Worm (Caenorhabditis elegans) whole organism, L4/young adult: Measurements from ENCODE around the gene srw-33.

Experiments
- W03F9.2 ChIP-seq: fragments of 150-350 bp; optimal IDR thresholded peaks from 2 replicates; lab custom pipeline; 2014; ENCODE audit warnings: missing biosample characterization, missing genetic modification characterization
- dao-5 ChIP-seq: sonication (generic microtip); optimal IDR thresholded peaks from 2 replicates; lab custom pipeline; 2016; ENCODE audit warnings: missing genotype, missing genetic modification characterization, moderate library complexity, missing compliant biosample characterization
- him-1 ChIP-seq: sonication (generic microtip); optimal IDR thresholded peaks from 2 replicates; lab custom pipeline; 2016; ENCODE audit warnings: missing genotype, missing genetic modification reagents, missing genetic modification characterization, missing compliant biosample characterization

srw-33 gene

DNA sequence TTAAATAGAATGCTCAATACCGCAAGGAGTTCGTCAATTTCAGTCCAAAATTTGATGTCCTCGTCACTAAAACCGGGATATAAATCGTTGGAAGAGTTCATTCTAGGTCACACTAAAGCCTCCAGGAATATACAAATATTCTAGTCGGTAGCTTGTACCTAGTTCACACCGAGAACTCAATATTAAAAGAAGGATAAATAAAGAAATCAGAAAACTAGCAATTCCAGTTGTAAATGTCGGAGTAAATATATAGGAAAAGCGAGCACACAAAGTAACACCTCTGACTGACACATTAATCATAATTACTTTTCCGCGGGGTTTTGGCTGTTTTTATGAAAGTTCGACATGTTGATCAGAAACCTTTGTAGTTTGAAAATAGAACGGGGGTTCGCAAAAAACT is at the start of gene srw-33:
Gene srw-33, minus strand, starts transcription at position 101 of the 400 bp plus-strand sequence.
- TF ChIP-seq him-1 (tag; lab: Kevin White, UChicago) (no peak), W03F9.2 (tag; lab: Kevin White, UChicago) (no peak), dao-5 (tag; lab: Kevin White, UChicago) (no peak)

DNA sequence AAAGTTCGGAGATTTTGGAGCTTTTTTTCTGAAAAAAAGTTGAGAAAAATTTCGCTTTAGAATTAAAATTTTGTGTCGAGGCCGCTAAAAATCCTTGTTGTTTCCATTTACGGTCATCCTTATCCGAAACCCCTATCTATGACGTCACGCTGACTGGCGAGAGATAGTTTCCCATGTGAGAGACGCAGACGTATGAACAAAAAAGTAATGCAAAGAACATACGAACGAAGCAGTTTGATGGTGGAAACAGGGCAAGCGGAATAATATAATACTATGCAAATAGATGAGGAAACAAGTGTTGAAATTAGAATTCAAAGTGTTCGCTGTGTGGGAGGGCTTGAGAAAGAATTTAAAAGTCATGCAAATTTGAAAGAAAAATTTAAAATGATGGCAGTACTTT is 47.8 kb upstream of the srw-33 start:
- TF ChIP-seq dao-5 (tag; lab: Kevin White, UChicago), result no peak
- no peak for TF ChIP-seq W03F9.2 (tag; lab: Kevin White, UChicago)
- TF ChIP-seq him-1 (tag; lab: Kevin White, UChicago), result no peak

- TF ChIP-seq him-1 (tag; lab: Kevin White, UChicago), result no peak
These were observed 47.1 kb upstream of the srw-33 start, which contains the start of gene C06B8.7 for ce11 chrV:15498434-15498833. Gene C06B8.7, plus strand, starts transcription at chrV:15498734.

- TF ChIP-seq dao-5 (tag; lab: Kevin White, UChicago) (no peak), him-1 (tag; lab: Kevin White, UChicago) (no peak), W03F9.2 (tag; lab: Kevin White, UChicago) (no peak)
These were observed 46.4 kb upstream of the srw-33 start for ce11 chrV:15497731-15498130.

ce11 chrV:15495169-15495568 is 43.8 kb upstream of the srw-33 start, which contains the start of gene srh-219:
Gene srh-219, plus strand, starts transcription at chrV:15495469.
- no peak for TF ChIP-seq dao-5 (tag; lab: Kevin White, UChicago)
- no peak for TF ChIP-seq W03F9.2 (tag; lab: Kevin White, UChicago)
- TF ChIP-seq him-1 (tag; lab: Kevin White, UChicago), result no peak

ce11 chrV:15493680-15494079 is 42.4 kb upstream of the srw-33 start, which contains the start of gene srh-218:
Gene srh-218, plus strand, starts transcription at chrV:15493980.
- TF ChIP-seq dao-5 (tag; lab: Kevin White, UChicago) (no peak), W03F9.2 (tag; lab: Kevin White, UChicago) (no peak), him-1 (tag; lab: Kevin White, UChicago) (no peak)

DNA sequence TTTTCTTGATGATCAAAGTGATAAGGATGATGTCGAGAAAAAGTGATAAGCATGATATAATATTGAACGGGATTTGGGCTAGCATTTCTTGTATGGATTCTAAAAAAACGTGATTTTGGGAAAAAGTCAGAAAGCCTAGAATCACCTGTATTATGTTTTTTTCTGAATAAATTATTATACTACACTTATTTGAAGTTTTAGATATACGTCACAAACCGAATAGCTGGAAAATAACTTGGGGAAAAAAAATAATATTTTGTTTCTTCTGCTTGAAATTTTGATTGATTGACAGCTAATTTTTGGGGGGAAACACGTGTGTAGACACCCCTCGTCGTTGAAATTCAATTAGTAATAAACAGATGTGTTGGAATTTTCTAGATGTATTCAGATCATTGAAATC is 41.2 kb upstream of the srw-33 start, which contains the start of gene str-264:
Gene str-264, minus strand, starts transcription at position 101 of the 400 bp plus-strand sequence.
- no peak for TF ChIP-seq him-1 (tag; lab: Kevin White, UChicago)
- no peak for TF ChIP-seq dao-5 (tag; lab: Kevin White, UChicago)
- TF ChIP-seq W03F9.2 (tag; lab: Kevin White, UChicago), result no peak

DNA sequence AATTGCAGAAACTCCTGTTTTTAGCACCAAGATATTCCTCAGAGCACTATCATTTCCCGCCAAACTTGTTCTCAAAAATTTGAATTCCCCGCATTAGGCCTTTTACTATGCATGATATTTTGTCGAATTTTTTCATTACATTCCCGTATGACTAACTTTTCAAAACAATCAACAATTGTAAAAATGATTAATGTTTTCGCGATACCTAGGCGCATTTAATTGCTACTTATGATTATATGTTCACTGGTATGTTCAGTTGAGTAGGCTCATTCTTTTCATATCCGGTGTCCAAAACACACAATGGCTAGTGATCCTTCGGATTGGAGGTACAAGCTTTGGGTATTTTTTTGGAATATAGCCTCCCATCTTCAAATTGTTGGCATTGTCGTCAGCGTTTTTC is 36.4 kb upstream of the srw-33 start, which contains the start of gene srw-21:
Gene srw-21, plus strand, starts transcription at position 301 of the 400 bp plus-strand sequence.
- no peak for TF ChIP-seq W03F9.2 (tag; lab: Kevin White, UChicago)
- no peak for TF ChIP-seq him-1 (tag; lab: Kevin White, UChicago)
- TF ChIP-seq dao-5 (tag; lab: Kevin White, UChicago), result no peak

ce11 chrV:15484537-15484936 is 33.2 kb upstream of the srw-33 start, which contains the start of gene C06B8.3:
Gene C06B8.3, minus strand, starts transcription at chrV:15484637.
- TF ChIP-seq W03F9.2 (tag; lab: Kevin White, UChicago) (no peak), him-1 (tag; lab: Kevin White, UChicago) (no peak), dao-5 (tag; lab: Kevin White, UChicago) (no peak)

DNA sequence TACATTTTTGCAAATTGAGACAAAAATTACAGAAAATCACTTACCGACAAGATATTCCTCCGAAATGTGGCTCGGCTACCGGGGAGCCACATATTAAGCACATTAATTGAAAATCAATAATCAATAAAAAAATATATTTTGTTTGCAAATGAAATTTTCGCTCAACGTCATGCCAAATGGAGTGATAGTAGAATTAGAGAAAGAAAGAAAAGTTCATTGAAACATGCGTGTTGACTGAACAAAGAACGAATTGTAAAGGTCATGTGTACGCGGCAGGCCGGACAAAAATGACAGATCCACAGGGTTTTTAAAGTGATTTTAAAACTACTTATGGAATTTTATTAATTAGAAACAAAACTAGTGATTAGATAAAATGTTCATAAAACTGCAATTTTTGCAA is 32.2 kb upstream of the srw-33 start:
- TF ChIP-seq dao-5 (tag; lab: Kevin White, UChicago) (no peak), W03F9.2 (tag; lab: Kevin White, UChicago) (no peak), him-1 (tag; lab: Kevin White, UChicago) (no peak)

ce11 chrV:15481374-15481773 is 30.1 kb upstream of the srw-33 start, which contains the start of gene nhr-150:
Gene nhr-150, minus strand, starts transcription at chrV:15481465.
- TF ChIP-seq W03F9.2 (tag; lab: Kevin White, UChicago) (no peak), him-1 (tag; lab: Kevin White, UChicago) (no peak), dao-5 (tag; lab: Kevin White, UChicago) (no peak)

DNA sequence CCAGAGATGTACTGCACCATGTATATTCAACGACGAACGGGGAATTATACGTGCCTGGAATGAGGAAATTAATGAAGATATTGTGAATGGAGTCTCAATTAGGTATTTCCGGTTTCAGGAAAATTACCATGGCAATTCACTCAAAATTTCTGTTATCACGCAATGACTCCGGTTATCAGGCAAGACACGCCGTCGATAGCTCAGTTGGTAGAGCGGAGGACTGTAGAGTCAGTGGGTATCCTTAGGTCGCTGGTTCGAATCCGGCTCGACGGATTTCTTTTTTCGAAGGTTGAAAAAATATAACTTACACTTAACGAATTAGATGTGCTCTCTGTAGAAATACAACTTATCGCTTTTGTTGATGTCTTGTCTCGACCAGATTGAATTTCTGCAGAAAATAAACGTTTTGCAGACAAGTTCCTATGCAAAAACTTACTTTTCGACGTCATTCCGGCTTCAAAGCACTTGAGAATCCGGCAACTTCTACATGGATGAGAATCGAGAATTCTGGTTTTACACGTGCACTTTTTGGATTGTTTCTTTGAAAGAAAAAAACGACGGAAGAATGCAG is 29.3 kb upstream of the srw-33 start:
- TF ChIP-seq W03F9.2 (tag; lab: Kevin White, UChicago) (no peak), him-1 (tag; lab: Kevin White, UChicago) (no peak), dao-5 (tag; lab: Kevin White, UChicago) (no peak)

DNA sequence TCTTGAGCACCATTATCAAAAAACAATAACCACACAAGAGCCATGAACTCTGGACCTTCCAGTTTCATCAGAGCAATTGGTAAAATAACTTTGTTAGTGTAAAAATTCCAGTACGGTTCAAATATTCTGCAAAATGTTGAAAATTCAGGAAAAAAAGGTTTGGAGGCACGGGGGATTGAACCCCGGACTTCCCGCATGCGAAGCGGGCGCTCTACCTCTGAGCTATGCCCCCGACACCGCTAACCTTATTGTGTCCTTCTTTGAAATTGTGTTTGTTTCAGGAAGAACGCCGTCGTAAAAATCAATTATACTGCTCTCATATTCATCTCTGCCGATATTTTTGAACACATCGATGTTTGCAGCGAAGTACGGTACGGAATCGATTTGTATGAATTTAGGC is 28.5 kb upstream of the srw-33 start:
- no peak for TF ChIP-seq W03F9.2 (tag; lab: Kevin White, UChicago)
- TF ChIP-seq him-1 (tag; lab: Kevin White, UChicago), result no peak

DNA sequence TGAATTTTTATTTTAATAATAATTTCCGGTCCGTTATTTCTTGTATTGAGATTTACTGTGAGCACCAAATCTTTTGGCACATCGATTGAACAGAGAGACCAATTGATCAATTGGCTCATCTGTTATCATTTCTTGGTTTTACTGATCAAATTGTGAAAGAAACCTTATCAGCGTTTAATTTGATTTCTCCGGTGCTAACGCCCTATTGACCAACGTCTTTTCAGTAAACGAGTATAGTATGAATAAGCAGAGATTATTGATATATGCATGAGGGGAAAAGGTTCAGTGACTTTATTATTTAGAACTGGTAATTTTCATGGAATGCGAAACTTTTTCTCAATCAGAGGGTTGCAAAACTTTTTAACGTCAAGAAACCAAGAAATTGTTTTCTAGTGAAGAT is 27.8 kb upstream of the srw-33 start:
- TF ChIP-seq W03F9.2 (tag; lab: Kevin White, UChicago), result no peak
- TF ChIP-seq him-1 (tag; lab: Kevin White, UChicago), result no peak
- no peak for TF ChIP-seq dao-5 (tag; lab: Kevin White, UChicago)
